Worm (Caenorhabditis elegans) whole organism, L1 larva: ENCODE measurements around the gene C07D8.6.
"Not testable (repeated sequence)": the region's sequence is repeated elsewhere in the genome, so short reads cannot be mapped to it uniquely, and the experiment has no call there.

ENCODE experiments used
- F16B12.6 ChIP-seq: fragments of 150-350 bp; optimal IDR thresholded peaks from 2 replicates; lab custom pipeline; 2014; ENCODE audit warnings: missing biosample characterization, missing genetic modification characterization
- Y116A8C.19 ChIP-seq: sonication (generic microtip); optimal IDR thresholded peaks from 2 replicates; lab custom pipeline; 2016; ENCODE audit warnings: missing compliant biosample characterization, missing genetic modification characterization, borderline replicate concordance
- aha-1 ChIP-seq: fragments of 150-350 bp; optimal IDR thresholded peaks from 2 replicates; lab custom pipeline; 2014; ENCODE audit warnings: missing biosample characterization, missing genetic modification characterization
- ama-1 ChIP-seq: fragments of 150-350 bp; optimal IDR thresholded peaks from 2 replicates; lab custom pipeline; 2014
- blmp-1 ChIP-seq: fragments of 150-350 bp; optimal IDR thresholded peaks from 2 replicates; lab custom pipeline; 2014; ENCODE audit warnings: missing biosample characterization, missing genetic modification characterization
- ceh-82 ChIP-seq, 3 experiments: fragments of 150-350 bp in 1 of 3; sonication (generic microtip) in 2 of 3; optimal IDR thresholded peaks; 2 replicates each; lab custom pipeline; 2014 to 2017; ENCODE audit warnings: missing biosample characterization in 3 of 3, missing genetic modification characterization in 3 of 3
- ceh-90 ChIP-seq: sonication (generic microtip); optimal IDR thresholded peaks from 2 replicates; lab custom pipeline; 2016; ENCODE audit warnings: missing genetic modification characterization, missing compliant biosample characterization
- dpl-1 ChIP-seq, 3 experiments: fragments of 150-350 bp in 2 of 3; sonication (generic microtip) in 1 of 3; optimal IDR thresholded peaks; 2 replicates each; lab custom pipeline; 2014 to 2017; ENCODE audit warnings: missing biosample characterization in 3 of 3, missing genetic modification characterization in 3 of 3, missing genetic modification reagents in 3 of 3
- efl-1 ChIP-seq, 4 experiments: fragments of 150-350 bp; optimal IDR thresholded peaks in 3 of 4; peaks in 1 of 4; 1 replicate in 1 of 4; 2 replicates in 3 of 4; lab custom pipeline; 2014; ENCODE audit warnings: missing biosample characterization in 2 of 4, missing genetic modification characterization in 2 of 4, missing genetic modification reagents in 2 of 4
- elt-2 ChIP-seq: sonication (generic microtip); optimal IDR thresholded peaks from 2 replicates; lab custom pipeline; 2016; ENCODE audit warnings: missing genetic modification characterization, mild to moderate bottlenecking, inconsistent platforms, missing compliant biosample characterization, missing genetic modification reagents
- elt-3 ChIP-seq, 6 experiments: fragments of 150-350 bp in 1 of 6; sonication (generic microtip); optimal IDR thresholded peaks; 2 replicates each; lab custom pipeline; 2017 to 2018; ENCODE audit warnings: missing biosample characterization in 6 of 6, missing genetic modification characterization in 6 of 6, inconsistent platforms in 1 of 6
- fkh-8 ChIP-seq: sonication (generic microtip); optimal IDR thresholded peaks from 2 replicates; lab custom pipeline; 2016; ENCODE audit warnings: mild to moderate bottlenecking, missing genetic modification characterization, missing compliant biosample characterization
- fos-1 ChIP-seq: fragments of 150-350 bp; optimal IDR thresholded peaks from 2 replicates; lab custom pipeline; 2014; ENCODE audit warnings: missing biosample characterization, missing genetic modification characterization
- hlh-4 ChIP-seq: sonication (generic microtip); optimal IDR thresholded peaks from 2 replicates; lab custom pipeline; 2016; ENCODE audit warnings: mild to moderate bottlenecking, missing genetic modification characterization, missing compliant biosample characterization
- lin-14 ChIP-seq: fragments of 200-800 bp; sonication (Bioruptor generic); optimal IDR thresholded peaks from 2 replicates; lab custom pipeline; 2018; ENCODE audit warnings: mild to moderate bottlenecking, missing genetic modification characterization, moderate library complexity, missing compliant biosample characterization
- lin-15B ChIP-seq: fragments of 150-350 bp; sonication (generic microtip); optimal IDR thresholded peaks from 3 replicates; lab custom pipeline; 2014; ENCODE audit warnings: missing biosample characterization, missing genetic modification characterization
- lin-35 ChIP-seq, 2 experiments: fragments of 150-350 bp; optimal IDR thresholded peaks; 2 replicates each; lab custom pipeline; 2014; ENCODE audit warnings: missing biosample characterization in 2 of 2, missing genetic modification characterization in 2 of 2, missing genetic modification reagents in 2 of 2
- lin-39 ChIP-seq: fragments of 150-350 bp; optimal IDR thresholded peaks from 2 replicates; lab custom pipeline; 2014; ENCODE audit warnings: missing biosample characterization, missing genetic modification reagents, missing genetic modification characterization
- lsy-2 ChIP-seq, 2 experiments: fragments of 150-350 bp; optimal IDR thresholded peaks; 2 replicates each; lab custom pipeline; 2014; ENCODE audit warnings: missing biosample characterization in 2 of 2, missing genetic modification characterization in 2 of 2
- mep-1 ChIP-seq: fragments of 150-350 bp; optimal IDR thresholded peaks from 2 replicates; lab custom pipeline; 2014; ENCODE audit warnings: missing biosample characterization, missing genetic modification characterization
- nhr-12 ChIP-seq: sonication (generic microtip); optimal IDR thresholded peaks from 2 replicates; lab custom pipeline; 2017; ENCODE audit warnings: missing biosample characterization, missing genetic modification characterization
- nhr-20 ChIP-seq: sonication (generic microtip); optimal IDR thresholded peaks from 2 replicates; lab custom pipeline; 2016; ENCODE audit warnings: mild to moderate bottlenecking, missing genetic modification characterization, missing compliant biosample characterization
- nhr-47 ChIP-seq: sonication (generic microtip); optimal IDR thresholded peaks from 2 replicates; lab custom pipeline; 2016; ENCODE audit warnings: mild to moderate bottlenecking, missing genetic modification characterization, moderate library complexity, missing compliant biosample characterization
- nhr-71 ChIP-seq: sonication (generic microtip); optimal IDR thresholded peaks from 2 replicates; lab custom pipeline; 2016; ENCODE audit warnings: mild to moderate bottlenecking, missing genetic modification characterization, moderate library complexity, missing compliant biosample characterization
- nhr-76 ChIP-seq: sonication (generic microtip); optimal IDR thresholded peaks from 2 replicates; lab custom pipeline; 2017; ENCODE audit warnings: missing biosample characterization, missing genetic modification characterization
- nhr-77 ChIP-seq: fragments of 150-350 bp; optimal IDR thresholded peaks from 2 replicates; lab custom pipeline; 2014; ENCODE audit warnings: missing biosample characterization, missing genetic modification characterization
- nhr-85 ChIP-seq: sonication (generic microtip); peaks from one replicate; lab custom pipeline; 2016; ENCODE audit warnings: missing genetic modification characterization, inconsistent platforms, missing compliant biosample characterization
- pax-3 ChIP-seq: fragments of 200-800 bp; sonication (Bioruptor generic); optimal IDR thresholded peaks from 2 replicates; lab custom pipeline; 2018; ENCODE audit warnings: mild to moderate bottlenecking, missing genetic modification characterization, moderate library complexity, missing compliant biosample characterization
- snpc-4 ChIP-seq: fragments of 150-350 bp; optimal IDR thresholded peaks from 2 replicates; lab custom pipeline; 2014; ENCODE audit warnings: missing biosample characterization, missing genetic modification characterization
- snu-23 ChIP-seq: sonication (generic microtip); optimal IDR thresholded peaks from 2 replicates; lab custom pipeline; 2016; ENCODE audit warnings: missing genetic modification characterization, missing compliant biosample characterization
- swsn-7 ChIP-seq: sonication (generic microtip); optimal IDR thresholded peaks from 2 replicates; lab custom pipeline; 2016; ENCODE audit warnings: missing genetic modification characterization, missing compliant biosample characterization
- unc-130 ChIP-seq: fragments of 150-350 bp; optimal IDR thresholded peaks from 2 replicates; lab custom pipeline; 2017; ENCODE audit warnings: missing biosample characterization, missing genetic modification characterization, inconsistent platforms
- vab-15 ChIP-seq: sonication (generic microtip); optimal IDR thresholded peaks from 2 replicates; lab custom pipeline; 2017; ENCODE audit warnings: missing genotype, mild to moderate bottlenecking, missing genetic modification characterization, missing compliant biosample characterization
- xbp-1 ChIP-seq: sonication (generic microtip); optimal IDR thresholded peaks from 2 replicates; lab custom pipeline; 2016; ENCODE audit warnings: missing genetic modification characterization, missing compliant biosample characterization

C07D8.6 gene

DNA sequence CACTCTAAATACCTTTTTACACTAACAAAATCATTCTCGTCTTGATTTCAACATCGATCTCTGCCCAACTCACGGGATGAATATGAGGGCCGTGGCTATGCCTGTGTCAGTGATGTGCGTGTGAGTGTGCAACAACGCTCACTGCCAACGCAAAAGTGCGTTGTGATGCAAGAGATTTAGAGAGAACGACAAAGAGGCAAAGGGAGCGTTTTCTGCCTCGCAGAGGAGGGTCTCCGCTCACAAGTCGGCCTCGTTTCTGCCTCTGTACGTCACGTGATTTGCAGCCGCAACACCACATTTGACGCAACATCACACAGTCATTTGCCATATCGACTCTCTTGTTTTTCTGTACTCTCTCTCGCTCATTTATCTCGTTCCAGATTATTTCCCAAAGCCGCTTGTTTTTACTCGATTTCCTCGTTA lies 7.0 kb upstream of the C07D8.6 start, which contains the start of gene epg-7 (continued):
- peak; percentile 83 for TF ChIP-seq pax-3 (tag; lab: Kevin White, UChicago)
- TF ChIP-seq aha-1 (tag; lab: Kevin White, UChicago), result peak; percentile 63
- TF ChIP-seq lsy-2 (tag; optimal IDR thresholded peaks at IDR 0.05; lab: Kevin White, UChicago), result peak; percentile 89 to 93
- peak; percentile 88 for TF ChIP-seq unc-130 (tag; lab: Kevin White, UChicago)
- peak; percentile 94 for TF ChIP-seq nhr-77 (tag; lab: Kevin White, UChicago)
- TF ChIP-seq fos-1, result peak; percentile 86
- TF ChIP-seq snpc-4 (tag; lab: Kevin White, UChicago), result peak; percentile 65
- TF ChIP-seq ceh-82 (tag; optimal IDR thresholded peaks at IDR 0.05; lab: Kevin White, UChicago), result peak; percentile 77 to 91 (median 88)

DNA sequence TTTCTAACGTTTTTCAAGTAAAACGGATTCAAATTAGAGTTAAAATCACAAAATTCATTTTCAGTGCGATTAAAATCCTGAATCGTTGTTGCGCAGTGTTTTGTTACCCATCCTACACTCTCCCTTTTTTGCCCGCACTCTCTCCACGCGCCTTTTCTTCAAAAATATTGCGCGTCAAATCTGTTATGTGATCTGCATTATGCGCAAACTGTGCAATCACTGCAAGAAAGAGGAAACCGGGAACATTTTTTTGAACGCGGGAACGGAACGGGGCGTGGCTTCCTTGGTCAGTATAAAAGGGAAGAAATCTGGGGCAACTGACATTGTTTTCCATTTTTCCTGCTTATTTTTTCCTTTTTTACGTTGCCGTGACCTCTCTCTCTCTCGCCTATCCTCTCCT lies 915 bp upstream of the C07D8.6 start:
- TF ChIP-seq mep-1 (peak; percentile 43), lsy-2 (tag; optimal IDR thresholded peaks at IDR 0.05; lab: Kevin White, UChicago) (peak in 1 of 2 experiments; percentile 10), elt-3 (tag; optimal IDR thresholded peaks at IDR 0.05; lab: Kevin White, UChicago) (peak in 1 of 6 experiments; percentile 3), xbp-1 (tag; lab: Kevin White, UChicago) (peak; percentile 14), swsn-7 (tag; lab: Kevin White, UChicago) (peak; percentile 24), lin-14 (peak; percentile 12), Y116A8C.19 (tag; lab: Kevin White, UChicago) (no peak), efl-1 (optimal IDR thresholded peaks at IDR 0.05; lab: Kevin White, UChicago) (peak; percentile 26 to 29), efl-1 (GFP tag; optimal IDR thresholded peaks at IDR 0.05 in 1 of 2; lab: Kevin White, UChicago) (peak; percentile 25 to 93), snu-23 (peak; percentile 12), dpl-1 (GFP tag; optimal IDR thresholded peaks at IDR 0.05; lab: Kevin White, UChicago) (peak; percentile 2 to 42 (median 28)), blmp-1 (tag; lab: Kevin White, UChicago) (peak; percentile 54), nhr-12 (tag; lab: Kevin White, UChicago) (no peak), nhr-76 (tag; lab: Kevin White, UChicago) (no peak), F16B12.6 (tag; lab: Kevin White, UChicago) (peak; percentile 77), lin-35 (GFP tag; optimal IDR thresholded peaks at IDR 0.05; lab: Kevin White, UChicago) (peak; percentile 12 to 50)
- TF ChIP-seq, all 84 proteins: peak for 12

- TF ChIP-seq lin-39 (tag; lab: Kevin White, UChicago) (no peak), nhr-20 (tag; lab: Kevin White, UChicago) (no peak), elt-2 (peak; percentile 21)
Measured at ce11 chrX:7343218-7343617, 1.9 kb downstream of the C07D8.6 start.

ce11 chrX:7343747-7344146 lies 2.4 kb downstream of the C07D8.6 start, which contains the start of gene C07D8.5:
Gene C07D8.5, plus strand, starts transcription at chrX:7344047.
- TF ChIP-seq lin-15B (tag; lab: Kevin White, UChicago) (no peak), nhr-85 (tag; lab: Kevin White, UChicago) (no peak), fos-1 (no peak), ceh-90 (no peak)

DNA sequence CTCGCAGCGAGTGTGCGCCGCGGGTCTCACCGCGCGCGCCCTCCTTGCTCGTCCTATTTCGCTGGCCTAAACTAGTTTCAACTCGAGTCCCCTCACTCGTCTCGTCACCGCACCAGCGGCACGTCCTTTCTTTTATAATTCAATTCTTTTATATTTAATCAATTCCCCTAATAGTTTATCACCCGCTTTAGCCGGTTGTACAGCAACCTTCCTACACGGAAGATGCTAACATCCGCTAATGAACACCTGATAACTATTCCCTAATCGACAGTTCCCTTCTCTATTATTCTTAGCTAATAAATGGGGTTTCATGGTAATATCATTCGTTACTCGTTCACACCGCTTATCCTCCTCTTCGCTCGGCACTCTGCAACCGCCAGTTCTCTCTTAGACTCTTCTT lies 24.0 kb downstream of the C07D8.6 start, which contains the start of gene C56G3.2:
Gene C56G3.2 (plus strand): TSS at position 301 of the 400 bp plus-strand sequence.
- TF ChIP-seq pax-3 (tag; lab: Kevin White, UChicago); hlh-4 (tag; lab: Kevin White, UChicago); ama-1 (lab: Kevin White, UChicago): not testable (repeated sequence)

- TF ChIP-seq F16B12.6 (tag; lab: Kevin White, UChicago), result no peak
- peak; percentile 41 for TF ChIP-seq nhr-47 (tag; lab: Kevin White, UChicago)
- peak; percentile 50 for TF ChIP-seq nhr-71 (tag; lab: Kevin White, UChicago)
- peak; percentile 84 for TF ChIP-seq fkh-8 (tag; lab: Kevin White, UChicago)
- no peak for TF ChIP-seq vab-15 (tag; lab: Kevin White, UChicago)
- TF ChIP-seq snu-23, result no peak
Measured at ce11 chrX:7369770-7370169, 28.5 kb downstream of the C07D8.6 start.
